Worm (Caenorhabditis elegans) whole organism, L4 larva: Measurements from ENCODE around the gene lurp-2.
A peak's percentile ranks its signal among the peaks of the same experiment; 100 is the strongest.

ENCODE experiments used
- F37D6.2 ChIP-seq: sonication (generic microtip); optimal IDR thresholded peaks from 2 replicates; lab custom pipeline; 2016; ENCODE audit warnings: mild to moderate bottlenecking, missing genetic modification characterization, missing compliant biosample characterization
- F49E8.2 ChIP-seq: sonication (generic microtip); optimal IDR thresholded peaks from 2 replicates; lab custom pipeline; 2016; ENCODE audit warnings: missing compliant biosample characterization, mild to moderate bottlenecking, missing genetic modification characterization, borderline replicate concordance
- T20F7.1 ChIP-seq: fragments of 200-800 bp; sonication (Bioruptor generic); optimal IDR thresholded peaks from 2 replicates; lab custom pipeline; 2018; ENCODE audit warnings: mild to moderate bottlenecking, missing genetic modification characterization, missing compliant biosample characterization
- Y105C5A.15 ChIP-seq: fragments of 200-800 bp; sonication (Bioruptor generic); IDR thresholded peaks from 2 replicates; pipeline ENCODE4 v1.3.6; 2022; ENCODE audit warnings: missing genetic modification characterization, missing compliant biosample characterization
- ZK337.2 ChIP-seq: fragments of 200-800 bp; sonication (Bioruptor generic); IDR thresholded peaks from 2 replicates; pipeline ENCODE4 v1.3.6; 2022; ENCODE audit warnings: missing genetic modification reagents, missing genetic modification characterization, missing compliant biosample characterization
- ZK546.5 ChIP-seq, 2 experiments: sonication (generic microtip); optimal IDR thresholded peaks; 2 replicates each; lab custom pipeline; 2017; ENCODE audit warnings: missing biosample characterization in 2 of 2, missing genetic modification characterization in 2 of 2
- aha-1 ChIP-seq: fragments of 150-350 bp; peaks from one replicate; lab custom pipeline; 2014; ENCODE audit warnings: missing biosample characterization, missing genetic modification characterization
- ama-1 ChIP-seq: fragments of 150-350 bp; optimal IDR thresholded peaks from 2 replicates; lab custom pipeline; 2014; ENCODE audit warnings: inconsistent platforms, mixed read lengths
- arid-1 ChIP-seq: fragments of 200-800 bp; sonication (Bioruptor generic); conservative IDR thresholded peaks from 2 replicates; pipeline ENCODE4 v1.3.6; 2022; ENCODE audit warnings: missing genetic modification reagents, missing genetic modification characterization, missing compliant biosample characterization
- ceh-20 ChIP-seq: fragments of 200-800 bp; sonication (Bioruptor generic); IDR thresholded peaks from 2 replicates; pipeline ENCODE4 v1.3.6; 2022; ENCODE audit warnings: missing genetic modification reagents, missing genetic modification characterization, missing compliant biosample characterization
- ceh-28 ChIP-seq: fragments of 150-350 bp; optimal IDR thresholded peaks from 2 replicates; lab custom pipeline; 2014; ENCODE audit warnings: missing biosample characterization, missing genetic modification reagents, missing genetic modification characterization
- ceh-32 ChIP-seq: sonication (generic microtip); optimal IDR thresholded peaks from 2 replicates; lab custom pipeline; 2016; ENCODE audit warnings: mild to moderate bottlenecking, missing genetic modification characterization, missing compliant biosample characterization; ENCODE audit not compliant: poor library complexity
- ceh-44 ChIP-seq: fragments of 200-800 bp; sonication (Bioruptor generic); IDR thresholded peaks from 2 replicates; pipeline ENCODE4 v1.3.6; 2022; ENCODE audit warnings: missing genetic modification reagents, missing genetic modification characterization, missing compliant biosample characterization
- ces-1 ChIP-seq: fragments of 150-350 bp; sonication (generic microtip); optimal IDR thresholded peaks from 4 replicates; lab custom pipeline; 2014; ENCODE audit warnings: missing biosample characterization, missing genetic modification reagents, missing genetic modification characterization
- cey-2 ChIP-seq: sonication (generic microtip); optimal IDR thresholded peaks from 3 replicates; lab custom pipeline; 2017; ENCODE audit warnings: missing genetic modification characterization, mild to moderate bottlenecking, missing compliant biosample characterization, antibody characterized with exemption, borderline replicate concordance; ENCODE audit not compliant: insufficient read depth
- daf-16 ChIP-seq, 3 experiments: sonication (generic microtip); optimal IDR thresholded peaks; 2 replicates each; lab custom pipeline; 2016 to 2017; ENCODE audit warnings: missing genetic modification characterization in 3 of 3, missing genetic modification reagents in 3 of 3, mild to moderate bottlenecking in 2 of 3, missing compliant biosample characterization in 2 of 3, missing biosample characterization in 1 of 3, moderate library complexity in 1 of 3
- dmd-6 ChIP-seq: fragments of 200-800 bp; sonication (Bioruptor generic); IDR thresholded peaks from 2 replicates; pipeline ENCODE4 v1.3.6; 2022; ENCODE audit warnings: missing genetic modification reagents, missing genetic modification characterization, missing compliant biosample characterization
- dpl-1 ChIP-seq: fragments of 150-350 bp; optimal IDR thresholded peaks from 2 replicates; lab custom pipeline; 2014; ENCODE audit warnings: missing biosample characterization, missing genetic modification reagents, missing genetic modification characterization
- dve-1 ChIP-seq: sonication (generic microtip); optimal IDR thresholded peaks from 2 replicates; lab custom pipeline; 2017; ENCODE audit warnings: antibody characterized with exemption, mild to moderate bottlenecking, missing genetic modification characterization, missing compliant biosample characterization; ENCODE audit not compliant: insufficient read depth
- egl-27 ChIP-seq: sonication (generic microtip); optimal IDR thresholded peaks from 3 replicates; lab custom pipeline; 2017; ENCODE audit warnings: missing biosample characterization, missing genetic modification reagents, missing genetic modification characterization
- fos-1 ChIP-seq: fragments of 150-350 bp; optimal IDR thresholded peaks from 2 replicates; lab custom pipeline; 2014; ENCODE audit warnings: missing biosample characterization, missing genetic modification characterization
- gei-8 ChIP-seq: fragments of 200-800 bp; sonication (Bioruptor generic); optimal IDR thresholded peaks from 2 replicates; lab custom pipeline; 2018; ENCODE audit warnings: mild to moderate bottlenecking, missing genetic modification characterization, missing compliant biosample characterization
- hif-1 ChIP-seq, 2 experiments: sonication (generic microtip); optimal IDR thresholded peaks; 2 replicates each; lab custom pipeline; 2016 to 2017; ENCODE audit warnings: missing compliant biosample characterization in 2 of 2, missing genetic modification characterization in 2 of 2, missing genetic modification reagents in 2 of 2, missing genotype in 2 of 2, mild to moderate bottlenecking in 1 of 2
- hlh-11 ChIP-seq: fragments of 200-800 bp; sonication (Bioruptor generic); optimal IDR thresholded peaks from 2 replicates; lab custom pipeline; 2018; ENCODE audit warnings: mild to moderate bottlenecking, missing genetic modification characterization, missing compliant biosample characterization
- hlh-30 ChIP-seq: sonication (generic microtip); optimal IDR thresholded peaks from 2 replicates; lab custom pipeline; 2017; ENCODE audit warnings: antibody characterized with exemption, mild to moderate bottlenecking, missing genetic modification characterization, missing compliant biosample characterization; ENCODE audit not compliant: insufficient read depth
- hmg-1.1 ChIP-seq: fragments of 200-800 bp; sonication (Bioruptor generic); IDR thresholded peaks from 2 replicates; pipeline ENCODE4 v1.3.6; 2022; ENCODE audit warnings: missing genetic modification reagents, missing genetic modification characterization, missing compliant biosample characterization
- lim-7 ChIP-seq: fragments of 200-800 bp; sonication (Bioruptor generic); IDR thresholded peaks from 2 replicates; pipeline ENCODE4 v1.3.6; 2022; ENCODE audit warnings: missing genetic modification characterization, missing compliant biosample characterization
- lin-1 ChIP-seq: fragments of 200-800 bp; sonication (Bioruptor generic); IDR thresholded peaks from 2 replicates; pipeline ENCODE4 v1.3.6; 2022; ENCODE audit warnings: missing genetic modification reagents, missing genetic modification characterization, missing compliant biosample characterization
- madf-9 ChIP-seq: fragments of 200-800 bp; sonication (Bioruptor generic); conservative IDR thresholded peaks from 2 replicates; pipeline ENCODE4 v1.3.6; 2022; ENCODE audit warnings: missing genetic modification reagents, missing genetic modification characterization, missing compliant biosample characterization
- mdl-1 ChIP-seq, 2 experiments: fragments of 150-350 bp in 1 of 2; sonication (generic microtip) in 1 of 2; optimal IDR thresholded peaks; 2 replicates each; lab custom pipeline; 2014 to 2017; ENCODE audit warnings: missing biosample characterization in 2 of 2, missing genetic modification characterization in 2 of 2
- mep-1 ChIP-seq: fragments of 150-350 bp; sonication (generic microtip); optimal IDR thresholded peaks from 3 replicates; lab custom pipeline; 2014; ENCODE audit warnings: missing biosample characterization, missing genetic modification characterization
- mes-2 ChIP-seq: sonication (generic microtip); optimal IDR thresholded peaks from 2 replicates; lab custom pipeline; 2016; ENCODE audit warnings: missing genotype, mild to moderate bottlenecking, missing genetic modification characterization, missing compliant biosample characterization; ENCODE audit not compliant: poor library complexity, severe bottlenecking
- mxl-3 ChIP-seq: fragments of 200-800 bp; sonication (Bioruptor generic); optimal IDR thresholded peaks from 2 replicates; lab custom pipeline; 2018; ENCODE audit warnings: mild to moderate bottlenecking, missing genetic modification characterization, missing compliant biosample characterization
- nhr-10 ChIP-seq: fragments of 150-350 bp; optimal IDR thresholded peaks from 2 replicates; lab custom pipeline; 2014; ENCODE audit warnings: missing biosample characterization, missing genetic modification characterization
- nhr-11 ChIP-seq: fragments of 150-350 bp; optimal IDR thresholded peaks from 2 replicates; lab custom pipeline; 2014; ENCODE audit warnings: missing biosample characterization, missing genetic modification characterization
- nhr-237 ChIP-seq: sonication (generic microtip); optimal IDR thresholded peaks from 2 replicates; lab custom pipeline; 2017; ENCODE audit warnings: missing biosample characterization, missing genetic modification characterization
- nhr-25 ChIP-seq: sonication (generic microtip); optimal IDR thresholded peaks from 2 replicates; lab custom pipeline; 2017; ENCODE audit warnings: missing genetic modification characterization, mild to moderate bottlenecking, missing compliant biosample characterization, antibody characterized with exemption, moderate library complexity, borderline replicate concordance; ENCODE audit not compliant: insufficient read depth
- nhr-48 ChIP-seq: sonication (generic microtip); optimal IDR thresholded peaks from 2 replicates; lab custom pipeline; 2016; ENCODE audit warnings: mild to moderate bottlenecking, missing genetic modification characterization, missing compliant biosample characterization
- nhr-6 ChIP-seq: fragments of 150-350 bp; optimal IDR thresholded peaks from 2 replicates; lab custom pipeline; 2014; ENCODE audit warnings: missing biosample characterization, missing genetic modification characterization
- nhr-76 ChIP-seq: fragments of 150-350 bp; optimal IDR thresholded peaks from 2 replicates; lab custom pipeline; 2014; ENCODE audit warnings: missing biosample characterization, missing genetic modification characterization
- pqm-1 ChIP-seq: sonication (generic microtip); optimal IDR thresholded peaks from 2 replicates; lab custom pipeline; 2017; ENCODE audit warnings: missing biosample characterization, missing genetic modification characterization
- rbr-2 ChIP-seq: sonication (generic microtip); optimal IDR thresholded peaks from 2 replicates; lab custom pipeline; 2016; ENCODE audit warnings: missing genotype, missing genetic modification characterization, missing compliant biosample characterization
- saeg-2 ChIP-seq: fragments of 200-800 bp; sonication (Bioruptor generic); IDR thresholded peaks from 2 replicates; pipeline ENCODE4 v1.3.6; 2022; ENCODE audit warnings: missing genetic modification reagents, missing genetic modification characterization, missing compliant biosample characterization
- skn-1 ChIP-seq: fragments of 150-350 bp; optimal IDR thresholded peaks from 2 replicates; lab custom pipeline; 2014; ENCODE audit warnings: missing biosample characterization, missing genetic modification characterization
- snpc-4 ChIP-seq: fragments of 150-350 bp; optimal IDR thresholded peaks from 2 replicates; lab custom pipeline; 2014; ENCODE audit warnings: missing biosample characterization, missing genetic modification characterization
- tag-97 ChIP-seq: fragments of 200-800 bp; sonication (Bioruptor generic); IDR thresholded peaks from 2 replicates; pipeline ENCODE4 v1.3.6; 2022; ENCODE audit warnings: missing genetic modification characterization, missing compliant biosample characterization
- unc-39 ChIP-seq: sonication (generic microtip); optimal IDR thresholded peaks from 2 replicates; lab custom pipeline; 2017; ENCODE audit warnings: missing biosample characterization, missing genetic modification characterization
- zip-11 ChIP-seq: fragments of 200-800 bp; sonication (Bioruptor generic); IDR thresholded peaks from 2 replicates; pipeline ENCODE4 v1.3.6; 2022; ENCODE audit warnings: missing genetic modification characterization, missing compliant biosample characterization

The lurp-2 gene

DNA sequence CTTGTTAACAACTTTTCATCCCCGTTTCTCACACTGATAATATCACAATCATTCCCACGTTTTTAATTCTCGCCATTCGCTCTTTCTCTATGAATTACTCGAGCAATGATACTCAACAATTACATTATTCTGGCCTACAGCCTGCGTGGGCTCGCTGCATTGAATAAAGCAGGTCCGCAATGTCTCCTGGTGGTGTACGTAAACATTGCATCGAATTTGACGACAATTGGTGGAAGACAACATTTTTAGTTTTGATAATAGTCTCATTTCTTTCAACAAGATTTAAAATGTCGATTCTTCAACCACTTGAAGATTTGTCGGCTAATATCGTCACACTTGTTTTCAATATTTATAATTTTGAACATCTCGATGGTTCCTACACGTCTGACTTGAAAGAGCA is 5.9 kb downstream of the lurp-2 start, which contains the start of gene bath-39 (continued):
- no peak for TF ChIP-seq dmd-6 (GFP tag; lab: Robert Waterston, UW)
- TF ChIP-seq hlh-11 (tag; lab: Kevin White, UChicago): no peak
- TF ChIP-seq nhr-76 (tag; lab: Kevin White, UChicago): no peak
- peak; percentile 53 for TF ChIP-seq mes-2 (tag; lab: Kevin White, UChicago)
- no peak for TF ChIP-seq nhr-237 (tag; lab: Kevin White, UChicago)
- TF ChIP-seq aha-1 (tag; lab: Kevin White, UChicago): no peak
- TF ChIP-seq dve-1: peak; percentile 8
- TF ChIP-seq mdl-1 (tag; optimal IDR thresholded peaks at IDR 0.05; lab: Kevin White, UChicago): no peak
- TF ChIP-seq T20F7.1 (GFP tag; lab: Kevin White, UChicago): peak; percentile 0
- peak; percentile 3 for TF ChIP-seq rbr-2 (tag; lab: Kevin White, UChicago)
- no peak for TF ChIP-seq zip-11 (GFP tag; lab: Robert Waterston, UW)
- no peak for TF ChIP-seq mep-1 (tag; lab: Kevin White, UChicago)
- TF ChIP-seq ces-1 (GFP tag; lab: Kevin White, UChicago): no peak
- TF ChIP-seq cey-2: no peak
- TF ChIP-seq Y105C5A.15 (GFP tag; lab: Robert Waterston, UW): no peak
- no peak for TF ChIP-seq unc-39 (tag; lab: Kevin White, UChicago)
- TF ChIP-seq ceh-28 (tag; lab: Kevin White, UChicago): no peak
- TF ChIP-seq hif-1 (tag; optimal IDR thresholded peaks at IDR 0.05; lab: Kevin White, UChicago): no peak

DNA sequence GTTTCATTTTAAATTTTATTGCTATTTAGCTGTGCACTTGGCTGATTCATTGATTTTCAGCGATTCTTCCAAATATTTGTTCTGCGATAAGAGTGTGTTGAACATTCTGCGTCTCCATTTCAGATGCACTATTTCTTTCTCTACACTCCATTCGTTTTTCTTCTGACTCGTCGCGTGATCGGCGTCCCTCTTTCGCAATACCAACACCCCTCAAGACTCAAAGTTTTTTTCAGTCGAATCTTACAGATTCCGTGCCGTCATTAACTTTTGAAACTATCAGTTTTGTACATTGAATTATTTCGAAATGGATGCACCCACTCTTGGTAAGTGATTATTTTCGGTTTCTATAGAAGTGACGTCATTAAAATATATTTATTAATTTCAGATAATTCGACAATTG is 9.5 kb downstream of the lurp-2 start, which contains the start of gene frm-10:
Gene frm-10, plus strand, starts transcription at position 234 of the 400 bp plus-strand sequence.
- TF ChIP-seq egl-27 (tag; lab: Kevin White, UChicago): no peak
- TF ChIP-seq nhr-11: peak; percentile 45
- TF ChIP-seq nhr-25: no peak
- no peak for TF ChIP-seq gei-8 (GFP tag; lab: Kevin White, UChicago)
- no peak for TF ChIP-seq F37D6.2 (tag; lab: Kevin White, UChicago)
- peak; percentile 41 for TF ChIP-seq rbr-2 (tag; lab: Kevin White, UChicago)
- TF ChIP-seq hmg-1.1 (GFP tag; lab: Robert Waterston, UW): peak; percentile 66; the same call in 1 of the 2 replicates
- no peak for TF ChIP-seq nhr-10 (tag; lab: Kevin White, UChicago)
- no peak for TF ChIP-seq ZK337.2
- TF ChIP-seq lin-1 (GFP tag; lab: Robert Waterston, UW): peak; percentile 69; the same call in 1 of the 2 replicates
- no peak for TF ChIP-seq ceh-44 (GFP tag; lab: Robert Waterston, UW)
- TF ChIP-seq mdl-1 (tag; optimal IDR thresholded peaks at IDR 0.05; lab: Kevin White, UChicago): peak in 1 of 2 experiments; percentile 75
- TF ChIP-seq lim-7 (GFP tag; lab: Robert Waterston, UW): no peak
- TF ChIP-seq mep-1 (tag; lab: Kevin White, UChicago): peak; percentile 83
- TF ChIP-seq tag-97: no peak
- TF ChIP-seq mxl-3: no peak
- TF ChIP-seq hlh-30: peak; percentile 97
- TF ChIP-seq ceh-32: no peak
- no peak for TF ChIP-seq fos-1 (tag; lab: Kevin White, UChicago)
- peak; percentile 25 for TF ChIP-seq dpl-1 (GFP tag; lab: Kevin White, UChicago)
- no peak for TF ChIP-seq ama-1 (lab: Kevin White, UChicago)
- no peak for TF ChIP-seq nhr-76 (tag; lab: Kevin White, UChicago)
- peak; percentile 77 for TF ChIP-seq nhr-48
- no peak for TF ChIP-seq F49E8.2
- peak; percentile 82 for TF ChIP-seq pqm-1 (tag; lab: Kevin White, UChicago)
- no peak for TF ChIP-seq saeg-2 (GFP tag; lab: Robert Waterston, UW)
- TF ChIP-seq ceh-20 (GFP tag; lab: Robert Waterston, UW): peak; percentile 42; the same call in 1 of the 2 replicates
- peak; percentile 88 for TF ChIP-seq nhr-6 (tag; lab: Kevin White, UChicago)
- TF ChIP-seq skn-1: no peak
- no peak for TF ChIP-seq madf-9 (GFP tag; lab: Robert Waterston, UW)
- no peak for TF ChIP-seq snpc-4 (tag; lab: Kevin White, UChicago)
- TF ChIP-seq arid-1 (GFP tag; lab: Robert Waterston, UW): 0 out of 2 replicates have a peak, but pooled peaks have one; percentile 28
- no peak for TF ChIP-seq ZK546.5 (tag; optimal IDR thresholded peaks at IDR 0.05; lab: Kevin White, UChicago)
- no peak for TF ChIP-seq daf-16 (GFP tag; optimal IDR thresholded peaks at IDR 0.05; lab: Kevin White, UChicago)
- TF ChIP-seq daf-16 (tag; optimal IDR thresholded peaks at IDR 0.05; lab: Kevin White, UChicago): peak; percentile 81
- peak; percentile 84 for TF ChIP-seq dmd-6 (GFP tag; lab: Robert Waterston, UW)
